Worm (Caenorhabditis elegans) whole organism, L1 larva: ENCODE measurements around the gene zim-1.

ENCODE experiments used
- C04F5.9 ChIP-seq: sonication (generic microtip); optimal IDR thresholded peaks from 2 replicates; lab custom pipeline; 2016; ENCODE audit warnings: missing genetic modification characterization, missing compliant biosample characterization
- C16A3.4 ChIP-seq: fragments of 150-350 bp; optimal IDR thresholded peaks from 2 replicates; lab custom pipeline; 2014; ENCODE audit warnings: missing biosample characterization, missing genetic modification characterization
- aha-1 ChIP-seq: fragments of 150-350 bp; optimal IDR thresholded peaks from 2 replicates; lab custom pipeline; 2014; ENCODE audit warnings: missing biosample characterization, missing genetic modification characterization
- aly-2 ChIP-seq: fragments of 150-350 bp; optimal IDR thresholded peaks from 2 replicates; lab custom pipeline; 2014; ENCODE audit warnings: missing biosample characterization, missing genetic modification characterization
- ama-1 ChIP-seq: fragments of 150-350 bp; optimal IDR thresholded peaks from 2 replicates; lab custom pipeline; 2014
- ceh-8 ChIP-seq: fragments of 200-800 bp; sonication (Bioruptor generic); optimal IDR thresholded peaks from 2 replicates; lab custom pipeline; 2018; ENCODE audit warnings: mild to moderate bottlenecking, missing genetic modification characterization, moderate library complexity, missing compliant biosample characterization
- ceh-82 ChIP-seq, 3 experiments: fragments of 150-350 bp in 1 of 3; sonication (generic microtip) in 2 of 3; optimal IDR thresholded peaks; 2 replicates each; lab custom pipeline; 2014 to 2017; ENCODE audit warnings: missing biosample characterization in 3 of 3, missing genetic modification characterization in 3 of 3
- ceh-88 ChIP-seq: fragments of 200-800 bp; sonication (Bioruptor generic); IDR thresholded peaks from 2 replicates; pipeline ENCODE4 v1.3.6; 2022; ENCODE audit warnings: missing genetic modification characterization, missing compliant biosample characterization
- ceh-90 ChIP-seq: sonication (generic microtip); optimal IDR thresholded peaks from 2 replicates; lab custom pipeline; 2016; ENCODE audit warnings: missing genetic modification characterization, missing compliant biosample characterization
- ces-1 ChIP-seq: fragments of 150-350 bp; optimal IDR thresholded peaks from 2 replicates; lab custom pipeline; 2014; ENCODE audit warnings: missing biosample characterization, missing genetic modification reagents, missing genetic modification characterization
- dpl-1 ChIP-seq, 3 experiments: fragments of 150-350 bp in 2 of 3; sonication (generic microtip) in 1 of 3; optimal IDR thresholded peaks; 2 replicates each; lab custom pipeline; 2014 to 2017; ENCODE audit warnings: missing biosample characterization in 3 of 3, missing genetic modification characterization in 3 of 3, missing genetic modification reagents in 3 of 3
- dsc-1 ChIP-seq: sonication (generic microtip); optimal IDR thresholded peaks from 2 replicates; lab custom pipeline; 2016; ENCODE audit warnings: mild to moderate bottlenecking, missing genetic modification characterization, missing compliant biosample characterization
- efl-1 ChIP-seq, 4 experiments: fragments of 150-350 bp; optimal IDR thresholded peaks in 3 of 4; peaks in 1 of 4; 1 replicate in 1 of 4; 2 replicates in 3 of 4; lab custom pipeline; 2014; ENCODE audit warnings: missing biosample characterization in 2 of 4, missing genetic modification characterization in 2 of 4, missing genetic modification reagents in 2 of 4
- elt-3 ChIP-seq, 6 experiments: fragments of 150-350 bp in 1 of 6; sonication (generic microtip); optimal IDR thresholded peaks; 2 replicates each; lab custom pipeline; 2017 to 2018; ENCODE audit warnings: missing biosample characterization in 6 of 6, missing genetic modification characterization in 6 of 6, inconsistent platforms in 1 of 6
- ets-5 ChIP-seq: fragments of 200-800 bp; sonication (Bioruptor generic); IDR thresholded peaks from 2 replicates; pipeline ENCODE4 v1.3.6; 2022; ENCODE audit warnings: missing genetic modification characterization, missing compliant biosample characterization
- fkh-10 ChIP-seq: sonication (generic microtip); optimal IDR thresholded peaks from 2 replicates; lab custom pipeline; 2017; ENCODE audit warnings: missing biosample characterization, missing genetic modification reagents, missing genetic modification characterization
- fkh-8 ChIP-seq: sonication (generic microtip); optimal IDR thresholded peaks from 2 replicates; lab custom pipeline; 2016; ENCODE audit warnings: mild to moderate bottlenecking, missing genetic modification characterization, missing compliant biosample characterization
- grh-1 ChIP-seq: fragments of 200-800 bp; sonication (Bioruptor generic); IDR thresholded peaks from 2 replicates; pipeline ENCODE4 v1.3.6; 2022; ENCODE audit warnings: missing genetic modification reagents, missing genetic modification characterization, missing compliant biosample characterization
- hlh-17 ChIP-seq: fragments of 200-800 bp; sonication (Bioruptor generic); optimal IDR thresholded peaks from 2 replicates; lab custom pipeline; 2018; ENCODE audit warnings: missing genetic modification characterization, mild to moderate bottlenecking, missing compliant biosample characterization, moderate library complexity, borderline replicate concordance
- hpl-2 ChIP-seq: fragments of 150-350 bp; optimal IDR thresholded peaks from 2 replicates; lab custom pipeline; 2014; ENCODE audit warnings: missing biosample characterization, missing genetic modification reagents, missing genetic modification characterization
- irx-1 ChIP-seq: sonication (generic microtip); optimal IDR thresholded peaks from 2 replicates; lab custom pipeline; 2016; ENCODE audit warnings: missing genetic modification characterization, missing compliant biosample characterization
- lin-13 ChIP-seq: fragments of 150-350 bp; optimal IDR thresholded peaks from 2 replicates; lab custom pipeline; 2014; ENCODE audit warnings: missing biosample characterization, missing genetic modification reagents, missing genetic modification characterization
- lin-35 ChIP-seq, 2 experiments: fragments of 150-350 bp; optimal IDR thresholded peaks; 2 replicates each; lab custom pipeline; 2014; ENCODE audit warnings: missing biosample characterization in 2 of 2, missing genetic modification characterization in 2 of 2, missing genetic modification reagents in 2 of 2
- mef-2 ChIP-seq: fragments of 150-350 bp; optimal IDR thresholded peaks from 2 replicates; lab custom pipeline; 2014; ENCODE audit warnings: missing biosample characterization, missing genetic modification characterization
- mep-1 ChIP-seq: fragments of 150-350 bp; optimal IDR thresholded peaks from 2 replicates; lab custom pipeline; 2014; ENCODE audit warnings: missing biosample characterization, missing genetic modification characterization
- nhr-11 ChIP-seq: fragments of 150-350 bp; optimal IDR thresholded peaks from 2 replicates; lab custom pipeline; 2014; ENCODE audit warnings: missing biosample characterization, missing genetic modification characterization
- nhr-12 ChIP-seq: sonication (generic microtip); optimal IDR thresholded peaks from 2 replicates; lab custom pipeline; 2017; ENCODE audit warnings: missing biosample characterization, missing genetic modification characterization
- nhr-19 ChIP-seq: fragments of 200-800 bp; sonication (Bioruptor generic); conservative IDR thresholded peaks from 2 replicates; pipeline ENCODE4 v1.3.6; 2022; ENCODE audit warnings: missing genetic modification characterization, missing compliant biosample characterization
- nhr-28 ChIP-seq: fragments of 150-350 bp; optimal IDR thresholded peaks from 2 replicates; lab custom pipeline; 2014; ENCODE audit warnings: missing biosample characterization, missing genetic modification characterization
- nhr-47 ChIP-seq: sonication (generic microtip); optimal IDR thresholded peaks from 2 replicates; lab custom pipeline; 2016; ENCODE audit warnings: mild to moderate bottlenecking, missing genetic modification characterization, moderate library complexity, missing compliant biosample characterization
- nhr-71 ChIP-seq: sonication (generic microtip); optimal IDR thresholded peaks from 2 replicates; lab custom pipeline; 2016; ENCODE audit warnings: mild to moderate bottlenecking, missing genetic modification characterization, moderate library complexity, missing compliant biosample characterization
- nhr-76 ChIP-seq: sonication (generic microtip); optimal IDR thresholded peaks from 2 replicates; lab custom pipeline; 2017; ENCODE audit warnings: missing biosample characterization, missing genetic modification characterization
- nhr-77 ChIP-seq: fragments of 150-350 bp; optimal IDR thresholded peaks from 2 replicates; lab custom pipeline; 2014; ENCODE audit warnings: missing biosample characterization, missing genetic modification characterization
- nhr-84 ChIP-seq: sonication (generic microtip); optimal IDR thresholded peaks from 2 replicates; lab custom pipeline; 2017; ENCODE audit warnings: missing biosample characterization, missing genetic modification characterization
- nhr-85 ChIP-seq: sonication (generic microtip); peaks from one replicate; lab custom pipeline; 2016; ENCODE audit warnings: missing genetic modification characterization, inconsistent platforms, missing compliant biosample characterization
- nhr-90 ChIP-seq: sonication (generic microtip); optimal IDR thresholded peaks from 2 replicates; lab custom pipeline; 2016; ENCODE audit warnings: mild to moderate bottlenecking, missing genetic modification characterization, missing compliant biosample characterization; ENCODE audit not compliant: poor library complexity
- pqm-1 ChIP-seq: sonication (generic microtip); optimal IDR thresholded peaks from 3 replicates; lab custom pipeline; 2017; ENCODE audit warnings: missing biosample characterization, missing genetic modification characterization
- rnt-1 ChIP-seq: sonication (generic microtip); optimal IDR thresholded peaks from 2 replicates; lab custom pipeline; 2016; ENCODE audit warnings: mild to moderate bottlenecking, missing genetic modification characterization, moderate library complexity, missing compliant biosample characterization
- skn-1 ChIP-seq: fragments of 150-350 bp; optimal IDR thresholded peaks from 2 replicates; lab custom pipeline; 2014; ENCODE audit warnings: missing biosample characterization, missing genetic modification characterization
- unc-30 ChIP-seq: sonication (generic microtip); optimal IDR thresholded peaks from 2 replicates; lab custom pipeline; 2017; ENCODE audit warnings: missing biosample characterization, missing genetic modification characterization
- unc-62 ChIP-seq: fragments of 150-350 bp; optimal IDR thresholded peaks from 2 replicates; lab custom pipeline; 2014; ENCODE audit warnings: missing biosample characterization, missing genetic modification reagents, missing genetic modification characterization
- unc-86 ChIP-seq: sonication (generic microtip); optimal IDR thresholded peaks from 2 replicates; lab custom pipeline; 2016; ENCODE audit warnings: missing genetic modification characterization, missing compliant biosample characterization
- unc-98 ChIP-seq: fragments of 200-800 bp; sonication (Bioruptor generic); IDR thresholded peaks from 2 replicates; pipeline ENCODE4 v1.3.6; 2022; ENCODE audit warnings: missing genetic modification characterization, missing compliant biosample characterization
- vab-15 ChIP-seq: sonication (generic microtip); optimal IDR thresholded peaks from 2 replicates; lab custom pipeline; 2017; ENCODE audit warnings: missing genotype, mild to moderate bottlenecking, missing genetic modification characterization, missing compliant biosample characterization
- xbp-1 ChIP-seq: sonication (generic microtip); optimal IDR thresholded peaks from 2 replicates; lab custom pipeline; 2016; ENCODE audit warnings: missing genetic modification characterization, missing compliant biosample characterization
- zip-4 ChIP-seq: fragments of 200-800 bp; sonication (Bioruptor generic); optimal IDR thresholded peaks from 2 replicates; lab custom pipeline; 2018; ENCODE audit warnings: mild to moderate bottlenecking, missing genetic modification characterization, moderate library complexity, missing compliant biosample characterization
- ztf-11 ChIP-seq, 2 experiments: sonication (generic microtip); optimal IDR thresholded peaks; 2 replicates each; lab custom pipeline; 2016 to 2017; ENCODE audit warnings: missing genetic modification characterization in 2 of 2, missing biosample characterization in 1 of 2, missing compliant biosample characterization in 1 of 2
- ztf-4 ChIP-seq: fragments of 150-350 bp; optimal IDR thresholded peaks from 2 replicates; lab custom pipeline; 2014; ENCODE audit warnings: missing biosample characterization, missing genetic modification characterization

The zim-1 gene

DNA sequence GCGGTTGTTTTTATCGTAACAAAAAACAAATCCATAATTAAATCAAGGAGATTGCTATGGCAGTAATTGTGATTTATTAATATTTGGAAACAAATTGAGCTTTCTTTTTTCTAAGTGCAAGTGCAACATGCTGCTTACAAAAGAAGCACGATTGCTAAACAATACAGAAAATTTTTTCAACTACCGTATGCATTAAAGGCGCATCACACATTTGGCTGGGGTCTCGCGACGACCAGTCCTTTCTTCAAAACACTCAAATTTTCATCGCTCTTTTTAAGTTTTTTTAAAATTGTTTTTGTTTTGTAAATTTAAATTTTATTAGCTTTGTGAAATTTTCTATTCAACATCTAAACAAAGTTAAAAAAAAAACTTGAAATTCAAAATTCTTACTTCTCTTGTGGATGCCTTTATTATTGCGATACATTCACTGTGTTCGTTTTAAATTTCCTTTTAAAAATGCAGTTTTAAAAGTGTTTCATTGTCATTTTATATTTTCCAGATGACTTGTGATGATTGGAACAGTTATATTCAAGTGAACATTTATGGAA lies at the start of gene zim-1:
Gene zim-1, plus strand, starts transcription at position 498 of the 548 bp plus-strand sequence.
- no peak for TF ChIP-seq ceh-90 (tag; lab: Kevin White, UChicago)
- TF ChIP-seq irx-1 (tag; lab: Kevin White, UChicago): no peak
- no peak for TF ChIP-seq nhr-47
- TF ChIP-seq nhr-11 (tag; lab: Kevin White, UChicago): no peak
- no peak for TF ChIP-seq nhr-76 (tag; lab: Kevin White, UChicago)
- no peak for TF ChIP-seq nhr-84 (tag; lab: Kevin White, UChicago)
- TF ChIP-seq mep-1 (tag; lab: Kevin White, UChicago): no peak
- TF ChIP-seq mef-2 (tag; lab: Kevin White, UChicago): no peak
- TF ChIP-seq C04F5.9 (tag; lab: Kevin White, UChicago): no peak
- TF ChIP-seq nhr-85: no peak
- TF ChIP-seq ceh-82 (tag; optimal IDR thresholded peaks at IDR 0.05; lab: Kevin White, UChicago): no peak
- TF ChIP-seq elt-3 (tag; optimal IDR thresholded peaks at IDR 0.05; lab: Kevin White, UChicago): no peak
- TF ChIP-seq nhr-19 (GFP tag; lab: Robert Waterston, UW): no peak
- no peak for TF ChIP-seq unc-30 (tag; lab: Kevin White, UChicago)
- TF ChIP-seq efl-1 (optimal IDR thresholded peaks at IDR 0.05; lab: Kevin White, UChicago): no peak
- no peak for TF ChIP-seq efl-1 (GFP tag; optimal IDR thresholded peaks at IDR 0.05 in 1 of 2; lab: Kevin White, UChicago)
- no peak for TF ChIP-seq ztf-11 (tag; optimal IDR thresholded peaks at IDR 0.05; lab: Kevin White, UChicago)
- TF ChIP-seq lin-13 (GFP tag; lab: Kevin White, UChicago): no peak
- no peak for TF ChIP-seq aha-1 (tag; lab: Kevin White, UChicago)
- TF ChIP-seq, all 84 proteins: peak for 0

DNA sequence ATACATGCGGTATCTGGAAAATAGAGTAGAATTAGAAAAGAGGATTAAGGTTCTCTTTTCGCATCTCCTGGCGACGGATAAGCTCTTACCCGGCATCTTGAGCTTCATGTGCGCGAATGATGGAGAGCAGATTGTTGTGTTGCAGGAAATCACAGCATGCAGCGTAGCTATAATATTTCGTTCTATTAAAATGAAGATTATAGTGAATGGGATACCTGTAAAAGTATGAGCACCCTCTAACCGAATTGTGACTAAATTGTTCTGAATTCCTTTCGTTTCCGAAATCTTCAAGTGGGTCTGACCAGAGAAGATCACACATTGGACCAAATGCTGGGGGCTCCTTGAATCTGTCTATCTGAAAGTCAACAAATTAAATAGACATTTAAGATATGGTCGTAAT lies 48.5 kb upstream of the zim-1 start:
- TF ChIP-seq dsc-1 (tag; lab: Kevin White, UChicago) (peak; percentile 32), efl-1 (optimal IDR thresholded peaks at IDR 0.05; lab: Kevin White, UChicago) (no peak), efl-1 (GFP tag; optimal IDR thresholded peaks at IDR 0.05 in 1 of 2; lab: Kevin White, UChicago) (peak in 1 of 2 experiments; percentile 51), grh-1 (GFP tag; lab: Robert Waterston, UW) (no peak)

DNA sequence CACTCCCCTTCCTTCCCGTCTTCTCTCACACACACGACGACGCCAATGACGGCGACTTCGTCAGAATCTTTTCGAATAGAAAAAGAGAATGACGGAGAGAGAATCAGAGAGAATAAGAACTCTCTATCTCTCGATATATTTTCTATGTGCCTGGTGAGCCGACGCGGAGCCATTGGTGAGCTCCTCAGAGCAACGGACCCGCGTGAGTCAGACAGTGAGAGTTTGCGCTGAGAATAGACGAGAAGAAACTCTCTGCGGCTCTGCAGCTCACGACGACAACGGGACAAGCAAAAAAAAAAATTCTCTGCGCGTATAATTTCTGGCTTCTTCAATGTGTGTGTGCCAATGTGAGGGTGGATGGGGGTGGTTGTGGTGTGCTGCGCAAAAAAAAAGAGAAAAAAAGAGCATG lies 46.9 kb upstream of the zim-1 start:
- peak; percentile 79 for TF ChIP-seq fkh-10 (GFP tag; lab: Kevin White, UChicago)
- TF ChIP-seq skn-1 (tag; lab: Kevin White, UChicago): peak; percentile 9
- no peak for TF ChIP-seq unc-30 (tag; lab: Kevin White, UChicago)
- TF ChIP-seq hlh-17: no peak
- no peak for TF ChIP-seq ets-5 (GFP tag; lab: Robert Waterston, UW)
- TF ChIP-seq dpl-1 (GFP tag; optimal IDR thresholded peaks at IDR 0.05; lab: Kevin White, UChicago): no peak
- no peak for TF ChIP-seq nhr-12 (tag; lab: Kevin White, UChicago)
- no peak for TF ChIP-seq aha-1 (tag; lab: Kevin White, UChicago)
- no peak for TF ChIP-seq ces-1 (GFP tag; lab: Kevin White, UChicago)
- no peak for TF ChIP-seq ceh-88
- no peak for TF ChIP-seq grh-1 (GFP tag; lab: Robert Waterston, UW)
- TF ChIP-seq nhr-90 (tag; lab: Kevin White, UChicago): no peak
- no peak for TF ChIP-seq nhr-28 (tag; lab: Kevin White, UChicago)
- no peak for TF ChIP-seq vab-15
- TF ChIP-seq lin-35 (GFP tag; optimal IDR thresholded peaks at IDR 0.05; lab: Kevin White, UChicago): peak in 1 of 2 experiments; percentile 19
- peak; percentile 19 for TF ChIP-seq xbp-1
- TF ChIP-seq C16A3.4 (tag; lab: Kevin White, UChicago): no peak
- TF ChIP-seq C04F5.9 (tag; lab: Kevin White, UChicago): no peak
- no peak for TF ChIP-seq nhr-77 (tag; lab: Kevin White, UChicago)
- no peak for TF ChIP-seq ceh-8
- no peak for TF ChIP-seq unc-98 (GFP tag; lab: Robert Waterston, UW)
- peak; percentile 41 for TF ChIP-seq ztf-4 (tag; lab: Kevin White, UChicago)
- no peak for TF ChIP-seq ama-1
- TF ChIP-seq rnt-1: peak; percentile 9
- no peak for TF ChIP-seq hpl-2 (GFP tag; lab: Kevin White, UChicago)
- TF ChIP-seq dsc-1 (tag; lab: Kevin White, UChicago): peak; percentile 75
- TF ChIP-seq unc-86 (tag; lab: Kevin White, UChicago): peak; percentile 78
- TF ChIP-seq pqm-1 (tag; lab: Kevin White, UChicago): no peak
- peak; percentile 36 for TF ChIP-seq irx-1 (tag; lab: Kevin White, UChicago)
- TF ChIP-seq fkh-8 (tag; lab: Kevin White, UChicago): peak; percentile 93
- no peak for TF ChIP-seq unc-62 (GFP tag; lab: Kevin White, UChicago)
- no peak for TF ChIP-seq aly-2
- TF ChIP-seq nhr-71: peak; percentile 76
- TF ChIP-seq zip-4 (GFP tag; lab: Kevin White, UChicago): no peak
